Worm (Caenorhabditis elegans): ENCODE data around the gene F57G4.1.

- TF ChIP-seq klf-2 (GFP tag; conservative IDR thresholded peaks at IDR 0.05) (no peak), flt-1 (GFP tag; IDR thresholded peaks at IDR 0.05) (no peak), ref-1 (GFP tag; conservative IDR thresholded peaks at IDR 0.05) (no peak), tab-1 (GFP tag; IDR thresholded peaks at IDR 0.05) (no peak), T22C8.4 (GFP tag; IDR thresholded peaks at IDR 0.05) (no peak)
These were observed 21.8 kb upstream of the F57G4.1 start, which contains the start of gene ztf-25 for ce11 chrV:17601520-17601919.

Data from whole organism, midembryonic.